Fruit fly (Drosophila melanogaster) whole organism, embryonic: ENCODE measurements around the gene CG3078.

ENCODE experiments used
- CG12744 ChIP-seq: fragments of 200-800 bp; sonication (Bioruptor generic); optimal IDR thresholded peaks from 2 replicates; lab custom pipeline; 2016; ENCODE audit warnings: missing biosample characterization, missing genetic modification characterization
- CG13287 ChIP-seq: fragments of 200-800 bp; sonication (Bioruptor generic); IDR thresholded peaks from 2 replicates; pipeline ENCODE4 v1.3.6; 2022; ENCODE audit warnings: missing biosample characterization, missing genetic modification characterization; ENCODE audit not compliant: partially characterized antibody
- CG14441 ChIP-seq: fragments of 200-800 bp; sonication (Bioruptor generic); IDR thresholded peaks from 2 replicates; pipeline ENCODE4 v1.3.6; 2022; ENCODE audit warnings: missing biosample characterization, missing genetic modification characterization
- CG15514 ChIP-seq: fragments of 200-800 bp; sonication (Bioruptor generic); optimal IDR thresholded peaks from 3 replicates; lab custom pipeline; 2017; ENCODE audit warnings: missing biosample characterization, missing genetic modification characterization, mild to moderate bottlenecking, moderate library complexity, missing genetic modification reagents
- CG17612 ChIP-seq: fragments of 200-800 bp; sonication (Bioruptor generic); IDR thresholded peaks from 2 replicates; pipeline ENCODE4 v1.3.6; 2022; ENCODE audit warnings: missing biosample characterization, missing genetic modification characterization
- CG17802 ChIP-seq: fragments of 200-800 bp; sonication (Bioruptor generic); optimal IDR thresholded peaks from 2 replicates; lab custom pipeline; 2018; ENCODE audit warnings: missing biosample characterization, mild to moderate bottlenecking, missing genetic modification characterization, moderate library complexity
- CG18476 ChIP-seq: fragments of 200-800 bp; sonication (Bioruptor generic); optimal IDR thresholded peaks from 2 replicates; lab custom pipeline; 2016; ENCODE audit warnings: missing biosample characterization, mild to moderate bottlenecking, missing genetic modification characterization
- CG2116 ChIP-seq: fragments of 200-800 bp; sonication (Bioruptor generic); optimal IDR thresholded peaks from 3 replicates; lab custom pipeline; 2018; ENCODE audit warnings: missing biosample characterization, mild to moderate bottlenecking, missing genetic modification characterization
- CG31388 ChIP-seq: fragments of 200-800 bp; sonication (Bioruptor generic); optimal IDR thresholded peaks from 2 replicates; lab custom pipeline; 2016; ENCODE audit warnings: missing biosample characterization, missing genetic modification characterization
- CG3407 ChIP-seq: fragments of 200-800 bp; sonication (Bioruptor generic); optimal IDR thresholded peaks from 2 replicates; lab custom pipeline; 2018; ENCODE audit warnings: missing biosample characterization, mild to moderate bottlenecking, missing genetic modification characterization
- CG34224 ChIP-seq: fragments of 200-800 bp; sonication (Bioruptor generic); IDR thresholded peaks from 3 replicates; pipeline ENCODE4 v1.3.6; 2022; ENCODE audit warnings: missing biosample characterization, missing genetic modification characterization; ENCODE audit not compliant: partially characterized antibody
- CG3995 ChIP-seq: fragments of 200-800 bp; sonication (Bioruptor generic); optimal IDR thresholded peaks from 3 replicates; lab custom pipeline; 2016; ENCODE audit warnings: missing biosample characterization, missing genetic modification characterization
- CG42726 ChIP-seq: fragments of 200-800 bp; sonication (Bioruptor generic); IDR thresholded peaks from 2 replicates; pipeline ENCODE4 v1.3.6; 2022; ENCODE audit warnings: missing biosample characterization, missing genetic modification characterization; ENCODE audit not compliant: partially characterized antibody
- CG4617 ChIP-seq: fragments of 200-800 bp; sonication (Bioruptor generic); optimal IDR thresholded peaks from 3 replicates; lab custom pipeline; 2016; ENCODE audit warnings: missing biosample characterization, missing genetic modification characterization, borderline replicate concordance
- CG5953 ChIP-seq: fragments of 200-800 bp; sonication (Bioruptor generic); IDR thresholded peaks from 2 replicates; pipeline ENCODE4 v1.3.6; 2022; ENCODE audit warnings: missing biosample characterization, missing genetic modification characterization
- CG7556 ChIP-seq: fragments of 200-800 bp; sonication (Bioruptor generic); optimal IDR thresholded peaks from 2 replicates; lab custom pipeline; 2017; ENCODE audit warnings: missing biosample characterization, mild to moderate bottlenecking, missing genetic modification characterization
- CG8478 ChIP-seq: fragments of >200 bp; optimal IDR thresholded peaks from 2 replicates; lab custom pipeline; 2018
- CG8944 ChIP-seq: fragments of 200-800 bp; sonication (Bioruptor generic); optimal IDR thresholded peaks from 3 replicates; lab custom pipeline; 2016; ENCODE audit warnings: missing biosample characterization, missing genetic modification characterization
- CG9797 ChIP-seq: fragments of 200-800 bp; sonication (Bioruptor generic); optimal IDR thresholded peaks from 3 replicates; lab custom pipeline; 2018; ENCODE audit warnings: missing biosample characterization, mild to moderate bottlenecking, missing genetic modification characterization
- Dll ChIP-seq: fragments of 200-800 bp; sonication (Bioruptor generic); IDR thresholded peaks from 4 replicates; pipeline ENCODE4 v1.3.6; 2022; ENCODE audit warnings: missing biosample characterization, missing genetic modification characterization; ENCODE audit not compliant: partially characterized antibody
- Dref ChIP-seq: fragments of 200-800 bp; sonication (Bioruptor generic); IDR thresholded peaks from 2 replicates; pipeline ENCODE4 v1.3.6; 2022; ENCODE audit warnings: missing biosample characterization, missing genetic modification characterization
- Gug ChIP-seq: fragments of 200-800 bp; sonication (Bioruptor generic); IDR thresholded peaks from 4 replicates; pipeline ENCODE4 v1.3.6; 2022; ENCODE audit warnings: missing biosample characterization, missing genetic modification characterization
- HLH4C ChIP-seq: fragments of 200-800 bp; sonication (Bioruptor generic); IDR thresholded peaks from 3 replicates; pipeline ENCODE4 v1.3.6; 2022; ENCODE audit warnings: missing biosample characterization, missing genetic modification characterization; ENCODE audit not compliant: partially characterized antibody
- HmgD ChIP-seq: fragments of 200-800 bp; sonication (Bioruptor generic); optimal IDR thresholded peaks from 3 replicates; lab custom pipeline; 2016; ENCODE audit warnings: missing biosample characterization, missing genetic modification characterization
- HmgZ ChIP-seq: fragments of 200-800 bp; sonication (Bioruptor generic); optimal IDR thresholded peaks from 2 replicates; lab custom pipeline; 2018; ENCODE audit warnings: missing biosample characterization, mild to moderate bottlenecking, missing genetic modification characterization
- Hmr ChIP-seq: fragments of 200-800 bp; sonication (Bioruptor generic); optimal IDR thresholded peaks from 3 replicates; lab custom pipeline; 2017; ENCODE audit warnings: mild to moderate bottlenecking, missing biosample characterization, missing genetic modification reagents, missing genetic modification characterization
- MESR4 ChIP-seq: fragments of 200-800 bp; sonication (Bioruptor generic); optimal IDR thresholded peaks from 2 replicates; lab custom pipeline; 2018; ENCODE audit warnings: missing biosample characterization, mild to moderate bottlenecking, missing genetic modification characterization, moderate library complexity
- Max ChIP-seq: fragments of 200-800 bp; sonication (Bioruptor generic); optimal IDR thresholded peaks from 2 replicates; lab custom pipeline; 2016; ENCODE audit warnings: missing biosample characterization, mild to moderate bottlenecking, missing genetic modification characterization
- NfI ChIP-seq: fragments of 200-800 bp; sonication (Bioruptor generic); optimal IDR thresholded peaks from 3 replicates; lab custom pipeline; 2018; ENCODE audit warnings: missing biosample characterization, mild to moderate bottlenecking, missing genetic modification characterization, moderate library complexity
- Opbp ChIP-seq: fragments of 200-800 bp; sonication (Bioruptor generic); IDR thresholded peaks from 3 replicates; pipeline ENCODE4 v1.3.6; 2022; ENCODE audit warnings: missing biosample characterization, missing genetic modification characterization; ENCODE audit not compliant: partially characterized antibody
- Sox102F ChIP-seq: fragments of 200-800 bp; sonication (Bioruptor generic); optimal IDR thresholded peaks from 2 replicates; lab custom pipeline; 2018; ENCODE audit warnings: missing biosample characterization, mild to moderate bottlenecking, missing genetic modification characterization, moderate library complexity
- Usf ChIP-seq: fragments of 200-800 bp; sonication (Bioruptor generic); optimal IDR thresholded peaks from 2 replicates; lab custom pipeline; 2017; ENCODE audit warnings: missing genotype, missing biosample characterization, missing genetic modification characterization
- amos ChIP-seq: fragments of 200-800 bp; sonication (Bioruptor generic); IDR thresholded peaks from 2 replicates; pipeline ENCODE4 v1.3.6; 2022; ENCODE audit warnings: missing biosample characterization, missing genetic modification characterization; ENCODE audit not compliant: partially characterized antibody
- aop ChIP-seq: fragments of 200-800 bp; sonication (Bioruptor generic); IDR thresholded peaks from 2 replicates; pipeline ENCODE4 v1.3.6; 2022; ENCODE audit warnings: missing biosample characterization, missing genetic modification characterization
- btn ChIP-seq: fragments of 200-800 bp; sonication (Bioruptor generic); optimal IDR thresholded peaks from 2 replicates; lab custom pipeline; 2016; ENCODE audit warnings: missing biosample characterization, missing genetic modification characterization
- crp ChIP-seq, 2 experiments: fragments of 200-800 bp; sonication (Bioruptor generic); optimal IDR thresholded peaks; 2 replicates in 1 of 2; 3 replicates in 1 of 2; lab custom pipeline; 2017; ENCODE audit warnings: missing biosample characterization in 2 of 2, missing genetic modification characterization in 2 of 2, mild to moderate bottlenecking in 1 of 2, moderate library complexity in 1 of 2
- gfzf ChIP-seq: fragments of 200-800 bp; sonication (Bioruptor generic); optimal IDR thresholded peaks from 2 replicates; lab custom pipeline; 2016; ENCODE audit warnings: missing biosample characterization, mild to moderate bottlenecking, missing genetic modification characterization, moderate library complexity
- hbn ChIP-seq: fragments of 200-800 bp; sonication (Bioruptor generic); IDR thresholded peaks from 2 replicates; pipeline ENCODE4 v1.3.6; 2022; ENCODE audit warnings: missing biosample characterization, missing genetic modification characterization; ENCODE audit not compliant: partially characterized antibody
- mld ChIP-seq: fragments of 200-800 bp; sonication (Bioruptor generic); IDR thresholded peaks from 3 replicates; pipeline ENCODE4 v1.3.6; 2022; ENCODE audit warnings: missing biosample characterization, missing genetic modification characterization; ENCODE audit not compliant: partially characterized antibody
- nau ChIP-seq: fragments of 200-800 bp; sonication (Bioruptor generic); optimal IDR thresholded peaks from 3 replicates; lab custom pipeline; 2017; ENCODE audit warnings: missing biosample characterization, mild to moderate bottlenecking, missing genetic modification characterization, missing genetic modification reagents
- pzg ChIP-seq: fragments of 200-800 bp; sonication (Bioruptor generic); optimal IDR thresholded peaks from 3 replicates; lab custom pipeline; 2018; ENCODE audit warnings: missing biosample characterization, mild to moderate bottlenecking, missing genetic modification characterization, moderate library complexity
- tna ChIP-seq: fragments of 200-800 bp; sonication (Bioruptor generic); IDR thresholded peaks from 2 replicates; pipeline ENCODE4 v1.3.6; 2022; ENCODE audit warnings: missing biosample characterization, missing genetic modification characterization; ENCODE audit not compliant: partially characterized antibody
- unc-4 ChIP-seq: fragments of 200-800 bp; sonication (Bioruptor generic); IDR thresholded peaks from 2 replicates; pipeline ENCODE4 v1.3.6; 2022; ENCODE audit warnings: missing biosample characterization, missing genetic modification characterization; ENCODE audit not compliant: partially characterized antibody
- vfl ChIP-seq: fragments of 200-800 bp; sonication (Bioruptor generic); optimal IDR thresholded peaks from 2 replicates; lab custom pipeline; 2016; ENCODE audit warnings: missing biosample characterization, missing genetic modification characterization
- zen2 ChIP-seq: fragments of 200-800 bp; sonication (Bioruptor generic); IDR thresholded peaks from 3 replicates; pipeline ENCODE4 v1.3.6; 2022; ENCODE audit warnings: missing biosample characterization, missing genetic modification characterization; ENCODE audit not compliant: partially characterized antibody

CG3078 gene

dm6 chrX:2241842-2242241 is 17.8 kb downstream of the CG3078 start, which contains the start of gene kz (continued):
- no peak for TF ChIP-seq CG8944 (GFP tag; lab: Kevin White, UChicago)
- TF ChIP-seq CG17612 (GFP tag; lab: Robert Waterston, UW): no peak
- peak; percentile 58 for TF ChIP-seq CG3995 (GFP tag; lab: Kevin White, UChicago)
- TF ChIP-seq amos (GFP tag; lab: Robert Waterston, UW): peak; percentile 91
- peak; percentile 97 for TF ChIP-seq Dref (GFP tag; lab: Robert Waterston, UW)
- peak; percentile 50 for TF ChIP-seq gfzf (GFP tag; lab: Kevin White, UChicago)
- peak; percentile 94 for TF ChIP-seq CG34224 (GFP tag; lab: Robert Waterston, UW)
- TF ChIP-seq aop (GFP tag; lab: Robert Waterston, UW): no peak
- peak; percentile 99 for TF ChIP-seq HLH4C (GFP tag; lab: Robert Waterston, UW)
- TF ChIP-seq CG9797: peak; percentile 45
- TF ChIP-seq CG31388 (GFP tag; lab: Kevin White, UChicago): no peak
- TF ChIP-seq mld: peak; percentile 96
- no peak for TF ChIP-seq Hmr
- TF ChIP-seq CG13287 (GFP tag; lab: Robert Waterston, UW): peak; percentile 91
- peak; percentile 88 for TF ChIP-seq zen2 (GFP tag; lab: Robert Waterston, UW)
- no peak for TF ChIP-seq CG7556
- TF ChIP-seq CG12744: no peak
- TF ChIP-seq crp (GFP tag; optimal IDR thresholded peaks at IDR 0.05; lab: Kevin White, UChicago): peak in 1 of 2 experiments; percentile 25
- TF ChIP-seq Opbp (GFP tag; lab: Robert Waterston, UW): peak; percentile 92
- peak; percentile 55 for TF ChIP-seq HmgZ (tag; lab: Kevin White, UChicago)
- TF ChIP-seq CG3407 (GFP tag; lab: Kevin White, UChicago): no peak
- peak; percentile 88 for TF ChIP-seq pzg (GFP tag; lab: Kevin White, UChicago)
- peak; percentile 75 for TF ChIP-seq unc-4
- TF ChIP-seq CG15514 (GFP tag; lab: Kevin White, UChicago): peak; percentile 74
- TF ChIP-seq CG4617 (GFP tag; lab: Kevin White, UChicago): peak; percentile 68
- TF ChIP-seq nau (GFP tag; lab: Kevin White, UChicago): no peak
- TF ChIP-seq Usf (GFP tag; lab: Kevin White, UChicago): no peak
- peak; percentile 99 for TF ChIP-seq tna (GFP tag; lab: Robert Waterston, UW)
- TF ChIP-seq Max (GFP tag; lab: Kevin White, UChicago): peak; percentile 87
- peak; percentile 91 for TF ChIP-seq CG17802 (tag; lab: Kevin White, UChicago)
- no peak for TF ChIP-seq Sox102F (GFP tag; lab: Kevin White, UChicago)
- peak; percentile 67 for TF ChIP-seq MESR4 (GFP tag; lab: Kevin White, UChicago)
- no peak for TF ChIP-seq CG8478 (lab: Kevin White, UChicago)
- TF ChIP-seq CG14441 (GFP tag; lab: Robert Waterston, UW): no peak
- TF ChIP-seq btn (GFP tag; lab: Kevin White, UChicago): no peak
- TF ChIP-seq CG5953: no peak
- TF ChIP-seq NfI (GFP tag; lab: Kevin White, UChicago): no peak
- TF ChIP-seq CG2116 (GFP tag; lab: Kevin White, UChicago): peak; percentile 81
- TF ChIP-seq HmgD (GFP tag; lab: Kevin White, UChicago): peak; percentile 30
- TF ChIP-seq Dll: peak; percentile 77
- TF ChIP-seq CG18476: no peak
- TF ChIP-seq Gug: no peak
- TF ChIP-seq vfl (GFP tag; lab: Kevin White, UChicago): no peak
- peak; percentile 61 for TF ChIP-seq hbn
- TF ChIP-seq CG42726 (GFP tag; lab: Robert Waterston, UW): peak; percentile 84; the same call in 1 of the 2 replicates
